Worm (Caenorhabditis elegans) whole organism, midembryonic: Measurements from ENCODE around the gene frpr-4.

ENCODE experiments used
- T22C8.4 ChIP-seq: fragments of 200-800 bp; sonication (Bioruptor generic); IDR thresholded peaks from 2 replicates; pipeline ENCODE4 v1.3.6; 2022; ENCODE audit warnings: missing genetic modification characterization, missing compliant biosample characterization
- flt-1 ChIP-seq: fragments of 200-800 bp; sonication (Bioruptor generic); IDR thresholded peaks from 2 replicates; pipeline ENCODE4 v1.3.6; 2022; ENCODE audit warnings: missing genetic modification characterization, missing compliant biosample characterization
- klf-2 ChIP-seq: fragments of 200-800 bp; sonication (Bioruptor generic); conservative IDR thresholded peaks from 2 replicates; pipeline ENCODE4 v1.3.6; 2022; ENCODE audit warnings: missing genetic modification reagents, missing genetic modification characterization, missing compliant biosample characterization
- med-1 ChIP-seq: sonication (generic microtip); optimal IDR thresholded peaks from 2 replicates; lab custom pipeline; 2017; ENCODE audit warnings: missing genetic modification characterization, mild to moderate bottlenecking, missing compliant biosample characterization, antibody characterized with exemption, missing genetic modification reagents; ENCODE audit not compliant: insufficient read depth
- ref-1 ChIP-seq: fragments of 200-800 bp; sonication (Bioruptor generic); conservative IDR thresholded peaks from 2 replicates; pipeline ENCODE4 v1.3.6; 2022; ENCODE audit warnings: missing genetic modification reagents, missing genetic modification characterization, missing compliant biosample characterization
- tab-1 ChIP-seq: fragments of 200-800 bp; sonication (Bioruptor generic); IDR thresholded peaks from 2 replicates; pipeline ENCODE4 v1.3.6; 2022; ENCODE audit warnings: missing genetic modification characterization, missing compliant biosample characterization
- ztf-29 ChIP-seq: fragments of 200-800 bp; sonication (Bioruptor generic); IDR thresholded peaks from 2 replicates; pipeline ENCODE4 v1.3.6; 2022; ENCODE audit warnings: missing genetic modification reagents, missing genetic modification characterization, missing compliant biosample characterization

DNA sequence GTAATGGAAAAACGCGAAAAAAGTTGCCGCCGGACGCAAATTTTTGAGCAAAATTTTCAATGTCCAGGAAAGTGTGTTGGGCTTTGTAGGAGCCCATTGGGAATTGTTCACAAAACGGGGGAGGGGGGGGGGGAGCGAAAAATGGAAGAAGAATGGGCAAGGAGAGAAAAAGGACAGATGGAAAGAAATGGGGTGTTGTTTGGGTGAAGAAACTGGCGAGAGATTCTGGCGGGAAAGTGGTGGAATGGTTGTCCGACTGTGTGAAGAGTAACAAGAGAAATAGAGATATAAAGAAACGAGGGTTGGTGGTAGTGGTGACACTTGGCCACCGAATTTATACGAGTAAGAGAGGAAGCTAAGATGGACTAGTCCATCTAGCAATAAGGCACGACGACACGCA, 29.0 kb downstream of the frpr-4 start:
- no peak for TF ChIP-seq med-1 (GFP tag; lab: Kevin White, UChicago)
- no peak for TF ChIP-seq ref-1 (GFP tag; lab: Robert Waterston, UW)
- peak; percentile 17; the same call in 1 of the 2 replicates for TF ChIP-seq flt-1 (GFP tag; lab: Robert Waterston, UW)
- no peak for TF ChIP-seq ztf-29 (GFP tag; lab: Robert Waterston, UW)
- no peak for TF ChIP-seq T22C8.4 (GFP tag; lab: Robert Waterston, UW)
- no peak for TF ChIP-seq tab-1 (GFP tag; lab: Robert Waterston, UW)
- TF ChIP-seq klf-2 (GFP tag; lab: Robert Waterston, UW) = no peak
